Worm (Caenorhabditis elegans): ENCODE data around the gene R04F11.2.
A peak's percentile ranks its signal among the peaks of the same experiment; 100 is the strongest.

The R04F11.2 gene

ce11 chrV:12320274-12320839, 2.2 kb downstream of the R04F11.2 start:
- no peak for TF ChIP-seq dao-5 (tag; optimal IDR thresholded peaks at IDR 0.05)
- TF ChIP-seq him-1 (tag; optimal IDR thresholded peaks at IDR 0.05), result no peak
- TF ChIP-seq W03F9.2 (tag; optimal IDR thresholded peaks at IDR 0.05), result no peak

ce11 chrV:12326638-12327037, 8.5 kb downstream of the R04F11.2 start:
- TF ChIP-seq W03F9.2 (tag; optimal IDR thresholded peaks at IDR 0.05) (no peak), dao-5 (tag; optimal IDR thresholded peaks at IDR 0.05) (no peak), him-1 (tag; optimal IDR thresholded peaks at IDR 0.05) (no peak)

ce11 chrV:12329173-12329572, 11.0 kb downstream of the R04F11.2 start:
- TF ChIP-seq dao-5 (tag; optimal IDR thresholded peaks at IDR 0.05) (no peak), him-1 (tag; optimal IDR thresholded peaks at IDR 0.05) (no peak), W03F9.2 (tag; optimal IDR thresholded peaks at IDR 0.05) (no peak)

ce11 chrV:12331820-12332219, 13.6 kb downstream of the R04F11.2 start:
- no peak for TF ChIP-seq dao-5 (tag; optimal IDR thresholded peaks at IDR 0.05)
- TF ChIP-seq him-1 (tag; optimal IDR thresholded peaks at IDR 0.05), result no peak
- TF ChIP-seq W03F9.2 (tag; optimal IDR thresholded peaks at IDR 0.05), result no peak

- no peak for TF ChIP-seq W03F9.2 (tag; optimal IDR thresholded peaks at IDR 0.05)
- TF ChIP-seq dao-5 (tag; optimal IDR thresholded peaks at IDR 0.05), result no peak
- TF ChIP-seq him-1 (tag; optimal IDR thresholded peaks at IDR 0.05), result no peak
Observed at ce11 chrV:12334387-12334786, 16.2 kb downstream of the R04F11.2 start.

- no peak for TF ChIP-seq W03F9.2 (tag; optimal IDR thresholded peaks at IDR 0.05)
- no peak for TF ChIP-seq dao-5 (tag; optimal IDR thresholded peaks at IDR 0.05)
- no peak for TF ChIP-seq him-1 (tag; optimal IDR thresholded peaks at IDR 0.05)
Observed at ce11 chrV:12337894-12338293, 19.7 kb downstream of the R04F11.2 start, which contains the start of gene twk-13. Gene twk-13, minus strand, starts transcription at chrV:12337994.

- peak; percentile 83 for TF ChIP-seq him-1 (tag; optimal IDR thresholded peaks at IDR 0.05)
- TF ChIP-seq W03F9.2 (tag; optimal IDR thresholded peaks at IDR 0.05), result peak; percentile 96
- no peak for TF ChIP-seq dao-5 (tag; optimal IDR thresholded peaks at IDR 0.05)
Observed at ce11 chrV:12343419-12343969, 25.3 kb downstream of the R04F11.2 start, which contains the start of gene tomm-20. Gene tomm-20, minus strand, starts transcription at chrV:12343469.

ce11 chrV:12344845-12345244, 26.7 kb downstream of the R04F11.2 start, which contains the start of gene F23H12.3:
Gene F23H12.3, plus strand, starts transcription at chrV:12345145.
- no peak for TF ChIP-seq dao-5 (tag; optimal IDR thresholded peaks at IDR 0.05)
- no peak for TF ChIP-seq him-1 (tag; optimal IDR thresholded peaks at IDR 0.05)
- no peak for TF ChIP-seq W03F9.2 (tag; optimal IDR thresholded peaks at IDR 0.05)

- TF ChIP-seq W03F9.2 (tag; optimal IDR thresholded peaks at IDR 0.05) (no peak), him-1 (tag; optimal IDR thresholded peaks at IDR 0.05) (no peak), dao-5 (tag; optimal IDR thresholded peaks at IDR 0.05) (no peak)
Observed at ce11 chrV:12345808-12346207, 27.6 kb downstream of the R04F11.2 start, which contains the start of gene snb-2. Gene snb-2, minus strand, starts transcription at chrV:12345908.

ce11 chrV:12347854-12348253, 29.7 kb downstream of the R04F11.2 start:
- no peak for TF ChIP-seq W03F9.2 (tag; optimal IDR thresholded peaks at IDR 0.05)
- no peak for TF ChIP-seq dao-5 (tag; optimal IDR thresholded peaks at IDR 0.05)
- no peak for TF ChIP-seq him-1 (tag; optimal IDR thresholded peaks at IDR 0.05)

- no peak for TF ChIP-seq him-1 (tag; optimal IDR thresholded peaks at IDR 0.05)
- no peak for TF ChIP-seq dao-5 (tag; optimal IDR thresholded peaks at IDR 0.05)
- no peak for TF ChIP-seq W03F9.2 (tag; optimal IDR thresholded peaks at IDR 0.05)
Observed at ce11 chrV:12349365-12349764, 31.2 kb downstream of the R04F11.2 start.

- no peak for TF ChIP-seq him-1 (tag; optimal IDR thresholded peaks at IDR 0.05)
- TF ChIP-seq W03F9.2 (tag; optimal IDR thresholded peaks at IDR 0.05), result no peak
- TF ChIP-seq dao-5 (tag; optimal IDR thresholded peaks at IDR 0.05), result no peak
Observed at ce11 chrV:12351842-12352241, 33.7 kb downstream of the R04F11.2 start.

ce11 chrV:12352445-12352844, 34.3 kb downstream of the R04F11.2 start, which contains the start of gene sqt-3:
Gene sqt-3, plus strand, starts transcription at chrV:12352745.
- no peak for TF ChIP-seq dao-5 (tag; optimal IDR thresholded peaks at IDR 0.05)
- no peak for TF ChIP-seq W03F9.2 (tag; optimal IDR thresholded peaks at IDR 0.05)
- no peak for TF ChIP-seq him-1 (tag; optimal IDR thresholded peaks at IDR 0.05)

- no peak for TF ChIP-seq W03F9.2 (tag; optimal IDR thresholded peaks at IDR 0.05)
- TF ChIP-seq him-1 (tag; optimal IDR thresholded peaks at IDR 0.05), result no peak
- TF ChIP-seq dao-5 (tag; optimal IDR thresholded peaks at IDR 0.05), result no peak
Observed at ce11 chrV:12352881-12353280, 34.7 kb downstream of the R04F11.2 start.

ce11 chrV:12353505-12353904, 35.3 kb downstream of the R04F11.2 start:
- TF ChIP-seq W03F9.2 (tag; optimal IDR thresholded peaks at IDR 0.05), result no peak
- TF ChIP-seq dao-5 (tag; optimal IDR thresholded peaks at IDR 0.05), result no peak
- no peak for TF ChIP-seq him-1 (tag; optimal IDR thresholded peaks at IDR 0.05)
